Fruit fly (Drosophila melanogaster) Kc167 (cell line): ENCODE results near the gene Gmd.

ENCODE experiments used
- Myc ChIP-seq: fragments of >200 bp; optimal IDR thresholded peaks from 2 replicates; lab custom pipeline; 2017; ENCODE audit warnings: missing external identifiers
- h ChIP-seq: fragments of >200 bp; optimal IDR thresholded peaks from 3 replicates; lab custom pipeline; 2018; ENCODE audit warnings: missing external identifiers
- insv ChIP-seq: fragments of >200 bp; optimal IDR thresholded peaks from 3 replicates; lab custom pipeline; 2018; ENCODE audit warnings: missing external identifiers
- psq ChIP-seq: fragments of >200 bp; optimal IDR thresholded peaks from 2 replicates; lab custom pipeline; 2017; ENCODE audit warnings: missing external identifiers
- ttk ChIP-seq: sonication (Bioruptor generic); optimal IDR thresholded peaks from 2 replicates; lab custom pipeline; 2017; ENCODE audit warnings: missing external identifiers

DNA sequence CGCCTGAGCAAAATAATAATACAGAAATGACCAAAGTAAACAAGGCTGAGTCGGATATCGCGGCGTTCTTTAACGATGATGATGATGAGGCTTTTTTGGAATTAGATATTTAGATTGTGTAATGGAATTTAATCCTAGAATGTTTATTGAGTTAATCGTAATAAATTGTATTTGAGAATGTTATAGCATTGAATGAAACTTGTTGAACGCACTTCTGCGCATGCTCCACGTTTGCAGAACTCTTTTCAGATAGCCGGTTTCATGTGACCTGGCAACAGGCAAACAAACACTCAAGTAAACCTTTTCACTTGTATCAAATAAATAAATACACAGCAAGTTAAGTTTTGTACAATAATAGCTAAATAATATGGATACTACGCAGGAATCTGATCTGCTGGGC lies 18.7 kb downstream of the Gmd start, which contains the start of gene CG34124:
- no peak for TF ChIP-seq ttk (lab: Kevin White, UChicago)
- no peak for TF ChIP-seq psq (lab: Kevin White, UChicago)
- TF ChIP-seq Myc (lab: Kevin White, UChicago) = no peak
- TF ChIP-seq h (lab: Kevin White, UChicago) = no peak
- no peak for TF ChIP-seq insv
